Fruit fly (Drosophila melanogaster) whole organism, embryonic: ENCODE results near the gene Smvt.

ENCODE experiments used
- Adf1 ChIP-seq: fragments of 200-800 bp; sonication (Bioruptor generic); IDR thresholded peaks from 2 replicates; pipeline ENCODE4 v1.3.6; 2022; ENCODE audit warnings: missing biosample characterization, missing genetic modification characterization
- BtbVII ChIP-seq: fragments of 200-800 bp; sonication (Bioruptor generic); optimal IDR thresholded peaks from 3 replicates; lab custom pipeline; 2017; ENCODE audit warnings: missing biosample characterization, mild to moderate bottlenecking, missing genetic modification characterization
- Bteb2 ChIP-seq: fragments of 200-800 bp; sonication (Bioruptor generic); optimal IDR thresholded peaks from 2 replicates; lab custom pipeline; 2016; ENCODE audit warnings: missing biosample characterization, missing genetic modification characterization
- CG10274 ChIP-seq: fragments of 200-800 bp; sonication (Bioruptor generic); optimal IDR thresholded peaks from 3 replicates; lab custom pipeline; 2017; ENCODE audit warnings: missing biosample characterization, mild to moderate bottlenecking, missing genetic modification characterization
- CG10431 ChIP-seq: fragments of 200-800 bp; sonication (Bioruptor generic); optimal IDR thresholded peaks from 3 replicates; lab custom pipeline; 2018; ENCODE audit warnings: missing biosample characterization, mild to moderate bottlenecking, missing genetic modification characterization
- CG10979 ChIP-seq: fragments of 200-800 bp; sonication (Bioruptor generic); optimal IDR thresholded peaks from 2 replicates; lab custom pipeline; 2018; ENCODE audit warnings: missing biosample characterization, mild to moderate bottlenecking, missing genetic modification characterization, moderate library complexity
- CG11456 ChIP-seq: fragments of 200-800 bp; sonication (Bioruptor generic); IDR thresholded peaks from 3 replicates; pipeline ENCODE4 v1.3.6; 2022; ENCODE audit warnings: missing biosample characterization, missing genetic modification characterization
- CG11504 ChIP-seq: fragments of 200-800 bp; sonication (Bioruptor generic); optimal IDR thresholded peaks from 3 replicates; lab custom pipeline; 2019; ENCODE audit warnings: missing biosample characterization, mild to moderate bottlenecking, missing genetic modification characterization, moderate library complexity
- CG12155 ChIP-seq: fragments of 200-800 bp; sonication (Bioruptor generic); optimal IDR thresholded peaks from 3 replicates; lab custom pipeline; 2016; ENCODE audit warnings: missing biosample characterization, missing genetic modification characterization
- CG12942 ChIP-seq: fragments of 200-800 bp; sonication (Bioruptor generic); optimal IDR thresholded peaks from 3 replicates; lab custom pipeline; 2016; ENCODE audit warnings: missing biosample characterization, missing genetic modification characterization
- CG15269 ChIP-seq: fragments of 200-800 bp; sonication (Bioruptor generic); optimal IDR thresholded peaks from 2 replicates; lab custom pipeline; 2018; ENCODE audit warnings: missing biosample characterization, mild to moderate bottlenecking, missing genetic modification characterization, moderate library complexity
- CG15696 ChIP-seq: fragments of 200-800 bp; sonication (Bioruptor generic); optimal IDR thresholded peaks from 2 replicates; lab custom pipeline; 2019; ENCODE audit warnings: missing biosample characterization, mild to moderate bottlenecking, missing genetic modification characterization, moderate library complexity
- CG16779 ChIP-seq: fragments of 200-800 bp; sonication (Bioruptor generic); IDR thresholded peaks from 2 replicates; pipeline ENCODE4 v1.3.6; 2022; ENCODE audit warnings: missing biosample characterization, missing genetic modification characterization
- CG17361 ChIP-seq: fragments of 200-800 bp; sonication (Bioruptor generic); IDR thresholded peaks from 3 replicates; pipeline ENCODE4 v1.3.6; 2022; ENCODE audit warnings: missing biosample characterization, missing genetic modification characterization
- CG2120 ChIP-seq: fragments of 200-800 bp; sonication (Bioruptor generic); optimal IDR thresholded peaks from 3 replicates; lab custom pipeline; 2016; ENCODE audit warnings: missing biosample characterization, missing genetic modification characterization
- CG2678 ChIP-seq: fragments of 200-800 bp; sonication (Bioruptor generic); optimal IDR thresholded peaks from 3 replicates; lab custom pipeline; 2019; ENCODE audit warnings: missing biosample characterization, mild to moderate bottlenecking, missing genetic modification characterization, moderate library complexity
- CG31388 ChIP-seq: fragments of 200-800 bp; sonication (Bioruptor generic); optimal IDR thresholded peaks from 2 replicates; lab custom pipeline; 2016; ENCODE audit warnings: missing biosample characterization, missing genetic modification characterization
- CG3281 ChIP-seq: fragments of 200-800 bp; sonication (Bioruptor generic); optimal IDR thresholded peaks from 3 replicates; lab custom pipeline; 2017; ENCODE audit warnings: missing biosample characterization, mild to moderate bottlenecking, missing genetic modification characterization
- CG33213 ChIP-seq: fragments of 200-800 bp; sonication (Bioruptor generic); optimal IDR thresholded peaks from 3 replicates; lab custom pipeline; 2016; ENCODE audit warnings: missing biosample characterization, missing genetic modification characterization
- CG34224 ChIP-seq: fragments of 200-800 bp; sonication (Bioruptor generic); IDR thresholded peaks from 3 replicates; pipeline ENCODE4 v1.3.6; 2022; ENCODE audit warnings: missing biosample characterization, missing genetic modification characterization; ENCODE audit not compliant: partially characterized antibody
- CG4820 ChIP-seq: fragments of 200-800 bp; sonication (Bioruptor generic); optimal IDR thresholded peaks from 3 replicates; lab custom pipeline; 2016; ENCODE audit warnings: missing biosample characterization, missing genetic modification characterization
- Dbx ChIP-seq: fragments of 200-800 bp; sonication (Bioruptor generic); IDR thresholded peaks from 3 replicates; pipeline ENCODE4 v1.3.6; 2022; ENCODE audit warnings: missing biosample characterization, missing genetic modification characterization
- Deaf1 ChIP-seq: fragments of 200-800 bp; optimal IDR thresholded peaks from 3 replicates; lab custom pipeline; 2019; ENCODE audit warnings: missing biosample characterization, mild to moderate bottlenecking, missing genetic modification characterization, moderate library complexity
- Doc2 ChIP-seq: fragments of 200-800 bp; sonication (Bioruptor generic); IDR thresholded peaks from 2 replicates; pipeline ENCODE4 v1.3.6; 2022; ENCODE audit warnings: missing biosample characterization, missing genetic modification characterization
- Kr ChIP-seq: fragments of 200-800 bp; sonication (Bioruptor generic); optimal IDR thresholded peaks from 2 replicates; lab custom pipeline; 2017; ENCODE audit warnings: missing biosample characterization, mild to moderate bottlenecking, missing genetic modification characterization
- Nf-YA ChIP-seq: fragments of 200-800 bp; sonication (Bioruptor generic); IDR thresholded peaks from 2 replicates; pipeline ENCODE4 v1.3.6; 2022; ENCODE audit warnings: missing biosample characterization, missing genetic modification characterization
- Scr ChIP-seq: fragments of 200-800 bp; sonication (Bioruptor generic); IDR thresholded peaks from 2 replicates; pipeline ENCODE4 v1.3.6; 2022; ENCODE audit warnings: missing biosample characterization, missing genetic modification characterization; ENCODE audit not compliant: partially characterized antibody
- Sry-δ ChIP-seq: fragments of 200-800 bp; sonication (Bioruptor generic); optimal IDR thresholded peaks from 2 replicates; lab custom pipeline; 2016; ENCODE audit warnings: missing biosample characterization, missing genetic modification characterization
- Xbp1 ChIP-seq: fragments of 200-800 bp; sonication (Bioruptor generic); optimal IDR thresholded peaks from 3 replicates; lab custom pipeline; 2016; ENCODE audit warnings: missing biosample characterization, mild to moderate bottlenecking, missing genetic modification characterization
- aop ChIP-seq: fragments of 200-800 bp; sonication (Bioruptor generic); IDR thresholded peaks from 2 replicates; pipeline ENCODE4 v1.3.6; 2022; ENCODE audit warnings: missing biosample characterization, missing genetic modification characterization
- bcd ChIP-seq: fragments of 200-800 bp; sonication (Bioruptor generic); optimal IDR thresholded peaks from 2 replicates; lab custom pipeline; 2017; ENCODE audit warnings: missing biosample characterization, mild to moderate bottlenecking, missing genetic modification characterization
- bigmax ChIP-seq: fragments of 200-800 bp; sonication (Bioruptor generic); optimal IDR thresholded peaks from 2 replicates; lab custom pipeline; 2018; ENCODE audit warnings: missing biosample characterization, mild to moderate bottlenecking, missing genetic modification characterization
- bsh ChIP-seq, 2 experiments: fragments of 200-800 bp; sonication (Bioruptor generic); optimal IDR thresholded peaks; 2 replicates each; lab custom pipeline; 2017 to 2018; ENCODE audit warnings: mild to moderate bottlenecking in 2 of 2, missing biosample characterization in 2 of 2, missing genetic modification characterization in 2 of 2, moderate library complexity in 1 of 2
- chn ChIP-seq: fragments of 200-800 bp; sonication (Bioruptor generic); optimal IDR thresholded peaks from 2 replicates; lab custom pipeline; 2016; ENCODE audit warnings: missing biosample characterization, missing genetic modification characterization
- ewg ChIP-seq: fragments of 200-800 bp; sonication (Bioruptor generic); optimal IDR thresholded peaks from 3 replicates; lab custom pipeline; 2017; ENCODE audit warnings: mild to moderate bottlenecking, missing biosample characterization, missing genetic modification reagents, missing genetic modification characterization
- exex ChIP-seq: fragments of 200-800 bp; sonication (Bioruptor generic); optimal IDR thresholded peaks from 4 replicates; lab custom pipeline; 2018; ENCODE audit warnings: missing biosample characterization, mild to moderate bottlenecking, missing genetic modification characterization, moderate library complexity
- fd3F ChIP-seq: fragments of 200-800 bp; sonication (Bioruptor generic); optimal IDR thresholded peaks from 2 replicates; lab custom pipeline; 2018; ENCODE audit warnings: missing biosample characterization, mild to moderate bottlenecking, missing genetic modification characterization, moderate library complexity
- gsb-n ChIP-seq: fragments of 200-800 bp; sonication (Bioruptor generic); optimal IDR thresholded peaks from 3 replicates; lab custom pipeline; 2018; ENCODE audit warnings: missing biosample characterization, mild to moderate bottlenecking, missing genetic modification characterization
- hbn ChIP-seq: fragments of 200-800 bp; sonication (Bioruptor generic); IDR thresholded peaks from 2 replicates; pipeline ENCODE4 v1.3.6; 2022; ENCODE audit warnings: missing biosample characterization, missing genetic modification characterization; ENCODE audit not compliant: partially characterized antibody
- hth ChIP-seq: fragments of >200 bp; optimal IDR thresholded peaks from 2 replicates; lab custom pipeline; 2017; ENCODE audit warnings: inconsistent platforms
- insv ChIP-seq, 2 experiments: fragments of 200-800 bp; sonication (Bioruptor generic); optimal IDR thresholded peaks; 3 replicates each; lab custom pipeline; 2016 to 2018; ENCODE audit warnings: missing biosample characterization in 2 of 2, missing genetic modification characterization in 2 of 2
- luna ChIP-seq: fragments of 200-800 bp; sonication (Bioruptor generic); optimal IDR thresholded peaks from 2 replicates; lab custom pipeline; 2016; ENCODE audit warnings: missing biosample characterization, missing genetic modification characterization
- mirr ChIP-seq: fragments of 200-800 bp; sonication (Bioruptor generic); optimal IDR thresholded peaks from 3 replicates; lab custom pipeline; 2018; ENCODE audit warnings: missing biosample characterization, mild to moderate bottlenecking, missing genetic modification characterization
- nmo ChIP-seq: fragments of 200-800 bp; sonication (Bioruptor generic); optimal IDR thresholded peaks from 2 replicates; lab custom pipeline; 2018; ENCODE audit warnings: missing biosample characterization, mild to moderate bottlenecking, missing genetic modification characterization, moderate library complexity
- ranshi ChIP-seq: fragments of 200-800 bp; sonication (Bioruptor generic); IDR thresholded peaks from 2 replicates; pipeline ENCODE4 v1.3.6; 2022; ENCODE audit warnings: missing biosample characterization, missing genetic modification characterization
- shn ChIP-seq: fragments of 200-800 bp; sonication (Bioruptor generic); optimal IDR thresholded peaks from 3 replicates; lab custom pipeline; 2016; ENCODE audit warnings: missing biosample characterization, missing genetic modification characterization
- trh ChIP-seq: fragments of 200-800 bp; sonication (Bioruptor generic); optimal IDR thresholded peaks from 2 replicates; lab custom pipeline; 2016; ENCODE audit warnings: missing biosample characterization, missing genetic modification characterization
- ttk ChIP-seq: fragments of 200-800 bp; sonication (Bioruptor generic); IDR thresholded peaks from 2 replicates; pipeline ENCODE4 v2.1.2; 2022; ENCODE audit warnings: missing biosample characterization, missing genetic modification characterization
- vvl ChIP-seq: fragments of 200-800 bp; sonication (Bioruptor generic); IDR thresholded peaks from 2 replicates; pipeline ENCODE4 v1.3.6; 2022; ENCODE audit warnings: missing biosample characterization, missing genetic modification characterization
- wor ChIP-seq: fragments of 200-800 bp; sonication (Bioruptor generic); IDR thresholded peaks from 2 replicates; pipeline ENCODE4 v1.3.6; 2022; ENCODE audit warnings: missing biosample characterization, missing genetic modification characterization

Smvt gene

DNA sequence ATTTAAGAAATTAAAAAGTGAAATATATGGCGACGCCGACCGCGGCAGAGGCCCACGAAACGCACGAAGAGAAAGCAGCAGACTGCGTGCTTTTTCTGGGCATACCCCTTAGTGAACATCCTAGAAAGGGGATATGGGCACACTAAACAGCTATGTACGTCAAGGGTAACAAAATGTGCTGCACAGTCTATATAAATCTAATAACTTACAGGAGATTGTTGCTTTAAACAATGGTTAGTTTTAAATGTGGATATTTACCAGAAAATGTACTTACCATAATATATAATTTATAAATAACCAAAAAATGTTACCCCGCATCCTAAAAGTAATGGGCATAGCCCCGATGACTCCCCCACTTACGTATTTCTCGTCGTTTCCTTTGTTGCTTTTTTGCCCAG is 43.2 kb downstream of the Smvt start (continued):
- TF ChIP-seq fd3F (GFP tag; lab: Kevin White, UChicago): no peak
- TF ChIP-seq CG10979: peak; percentile 31
- no peak for TF ChIP-seq hbn
- no peak for TF ChIP-seq CG31388 (GFP tag; lab: Kevin White, UChicago)
- no peak for TF ChIP-seq Deaf1 (tag; lab: Kevin White, UChicago)
- peak in 1 of 2 experiments; percentile 23 for TF ChIP-seq bsh (GFP tag; optimal IDR thresholded peaks at IDR 0.05; lab: Kevin White, UChicago)
- TF ChIP-seq Xbp1 (GFP tag; lab: Kevin White, UChicago): peak; percentile 18
- TF ChIP-seq Adf1: peak; percentile 46; the same call in 1 of the 2 replicates
- TF ChIP-seq aop: no peak
- no peak for TF ChIP-seq Kr (GFP tag; lab: Kevin White, UChicago)
- TF ChIP-seq Nf-YA: no peak
- no peak for TF ChIP-seq CG34224 (GFP tag; lab: Robert Waterston, UW)
- TF ChIP-seq exex (tag; lab: Kevin White, UChicago): no peak
- no peak for TF ChIP-seq chn (GFP tag; lab: Kevin White, UChicago)
- TF ChIP-seq CG33213 (GFP tag; lab: Kevin White, UChicago): no peak
- TF ChIP-seq CG17361: 0 out of 3 replicates have a peak, but pooled peaks have one; percentile 25
- peak; percentile 22 for TF ChIP-seq CG2678 (tag; lab: Kevin White, UChicago)
- TF ChIP-seq bcd: peak; percentile 8
- TF ChIP-seq ewg: peak; percentile 2
- TF ChIP-seq nmo (GFP tag; lab: Kevin White, UChicago): peak; percentile 0
- TF ChIP-seq Dbx: no peak
- TF ChIP-seq Sry-δ (GFP tag; lab: Kevin White, UChicago): no peak
- no peak for TF ChIP-seq CG4820 (GFP tag; lab: Kevin White, UChicago)

DNA sequence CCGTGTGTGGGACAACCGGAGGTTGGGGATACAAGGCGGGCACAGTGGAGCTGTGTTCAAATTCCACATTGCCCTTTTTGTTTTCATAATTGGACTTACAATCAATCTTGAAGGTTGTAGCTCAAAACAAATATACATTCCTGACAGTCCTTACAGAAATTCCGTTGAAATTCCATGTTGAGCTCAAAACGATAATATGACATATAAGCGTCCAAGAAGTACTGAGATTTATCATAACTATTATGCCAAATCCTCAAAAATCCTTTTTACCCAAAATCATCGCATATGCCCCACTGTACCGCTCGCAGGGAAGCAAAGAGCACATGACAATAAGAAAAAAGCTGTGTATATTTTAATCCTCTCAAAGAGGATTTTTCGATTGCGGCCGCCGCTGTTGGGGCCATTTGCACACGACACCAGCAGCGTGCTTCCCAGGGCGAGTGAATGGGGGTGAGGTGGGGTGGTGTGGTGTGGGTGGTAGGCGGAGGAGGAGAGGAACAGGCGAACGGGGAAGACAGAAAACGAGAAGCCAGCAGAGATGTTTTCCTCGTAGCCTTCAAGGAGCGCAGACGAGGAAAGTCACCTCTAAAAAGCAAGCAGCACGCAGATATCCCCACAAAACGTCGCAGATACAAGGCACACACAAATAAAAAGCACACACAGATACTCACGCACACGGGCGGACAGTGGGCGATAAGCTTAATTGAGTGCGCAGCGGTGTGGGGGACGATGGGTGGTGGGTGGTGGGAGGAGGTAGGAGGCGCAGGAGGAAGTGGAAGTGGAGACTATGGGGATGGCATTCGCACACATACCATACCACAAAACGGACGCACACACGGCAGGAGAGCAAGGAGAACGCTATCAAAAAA is 43.8 kb downstream of the Smvt start:
- TF ChIP-seq wor (peak; percentile 45; the same call in 1 of the 2 replicates), ranshi (GFP tag; lab: Robert Waterston, UW) (peak; percentile 59; the same call in 1 of the 2 replicates), mirr (GFP tag; lab: Kevin White, UChicago) (no peak), Doc2 (GFP tag; lab: Robert Waterston, UW) (no peak), luna (no peak), CG11504 (peak; percentile 76), insv (GFP tag; optimal IDR thresholded peaks at IDR 0.05; lab: Kevin White, UChicago) (no peak), CG16779 (GFP tag; lab: Robert Waterston, UW) (no peak), trh (GFP tag; lab: Kevin White, UChicago) (no peak), CG10431 (no peak), gsb-n (peak; percentile 17), Bteb2 (GFP tag; lab: Kevin White, UChicago) (peak; percentile 49), CG3281 (GFP tag; lab: Kevin White, UChicago) (peak; percentile 70), shn (GFP tag; lab: Kevin White, UChicago) (peak; percentile 73), Scr (GFP tag; lab: Robert Waterston, UW) (no peak), BtbVII (peak; percentile 54), CG15696 (no peak), CG15269 (tag; lab: Kevin White, UChicago) (peak; percentile 71), CG12942 (GFP tag; lab: Kevin White, UChicago) (peak; percentile 36), vvl (GFP tag; lab: Robert Waterston, UW) (peak; percentile 38), CG11456 (GFP tag; lab: Robert Waterston, UW) (no peak), CG2120 (GFP tag; lab: Kevin White, UChicago) (peak; percentile 79), CG10274 (GFP tag; lab: Kevin White, UChicago) (peak; percentile 39), ttk (GFP tag; lab: Robert Waterston, UW) (no peak; the same call in 1 of the 2 replicates), CG12155 (GFP tag; lab: Kevin White, UChicago) (peak; percentile 40), hth (lab: Kevin White, UChicago) (no peak), CG4820 (GFP tag; lab: Kevin White, UChicago) (no peak), bigmax (GFP tag; lab: Kevin White, UChicago) (no peak)
